Worm (Caenorhabditis elegans): ENCODE data around the gene spe-41.

- no peak for TF ChIP-seq egl-44 (GFP tag; IDR thresholded peaks at IDR 0.05)
- TF ChIP-seq efl-1 (GFP tag; optimal IDR thresholded peaks at IDR 0.05), result no peak
- no peak for TF ChIP-seq nhr-179 (tag; optimal IDR thresholded peaks at IDR 0.05)
- no peak for TF ChIP-seq snpc-4 (GFP tag; optimal IDR thresholded peaks at IDR 0.05)
- TF ChIP-seq snpc-4 (tag; optimal IDR thresholded peaks at IDR 0.05), result no peak
These were observed 31.0 kb upstream of the spe-41 start for ce11 chrIII:3475014-3475413.

Data from whole organism, young adult.